Worm (Caenorhabditis elegans): Measurements from ENCODE around the gene K08D8.5.

- TF ChIP-seq ama-1 (optimal IDR thresholded peaks at IDR 0.05) (no peak), elt-4 (tag; optimal IDR thresholded peaks at IDR 0.05) (no peak), gmeb-2 (tag; optimal IDR thresholded peaks at IDR 0.05) (no peak), tbx-7 (tag; optimal IDR thresholded peaks at IDR 0.05) (no peak), hlh-15 (tag; optimal IDR thresholded peaks at IDR 0.05) (no peak), Y22D7AL.16 (tag; optimal IDR thresholded peaks at IDR 0.05) (no peak), unc-86 (tag; optimal IDR thresholded peaks at IDR 0.05) (no peak), pag-3 (tag; optimal IDR thresholded peaks at IDR 0.05; ENCODE audit: borderline replicate concordance) (no peak), unc-3 (GFP tag; conservative IDR thresholded peaks at IDR 0.05) (no peak), unc-3 (tag; optimal IDR thresholded peaks at IDR 0.05) (no peak)
These were observed 29.3 kb upstream of the K08D8.5 start, which contains the start of gene dod-24 for ce11 chrIV:12941254-12941653.

Measured in whole organism, late embryonic.